Fruit fly (Drosophila melanogaster) whole organism, prepupa: ENCODE results near the gene Cyp303a1.

Source experiments
- Blimp-1 ChIP-seq: fragments of 200-800 bp; sonication (Bioruptor generic); optimal IDR thresholded peaks from 3 replicates; lab custom pipeline; 2017; ENCODE audit warnings: missing biosample characterization, missing genetic modification characterization, mild to moderate bottlenecking, moderate library complexity, missing genetic modification reagents
- CG10631 ChIP-seq: fragments of 200-800 bp; sonication (Bioruptor generic); optimal IDR thresholded peaks from 2 replicates; lab custom pipeline; 2016; ENCODE audit warnings: missing biosample characterization, missing genetic modification characterization
- CG10669 ChIP-seq: fragments of 200-800 bp; sonication (Bioruptor generic); optimal IDR thresholded peaks from 3 replicates; lab custom pipeline; 2018; ENCODE audit warnings: missing biosample characterization, mild to moderate bottlenecking, missing genetic modification characterization, moderate library complexity
- CG11294 ChIP-seq: fragments of 200-800 bp; sonication (Bioruptor generic); IDR thresholded peaks from 2 replicates; pipeline ENCODE4 v1.3.6; 2022; ENCODE audit warnings: missing biosample characterization, missing genetic modification characterization
- CG11762 ChIP-seq: fragments of 200-800 bp; sonication (Bioruptor generic); optimal IDR thresholded peaks from 3 replicates; lab custom pipeline; 2016; ENCODE audit warnings: missing biosample characterization, missing genetic modification characterization; ENCODE audit not compliant: insufficient read depth
- CG11902 ChIP-seq: fragments of 200-800 bp; sonication (Bioruptor generic); optimal IDR thresholded peaks from 3 replicates; lab custom pipeline; 2016; ENCODE audit warnings: missing biosample characterization, missing genetic modification characterization
- CG15336 ChIP-seq: fragments of 200-800 bp; sonication (Bioruptor generic); IDR thresholded peaks from 2 replicates; pipeline ENCODE4 v1.3.6; 2022; ENCODE audit warnings: missing biosample characterization, missing genetic modification characterization
- CG1621 ChIP-seq: fragments of 200-800 bp; sonication (Bioruptor generic); optimal IDR thresholded peaks from 3 replicates; lab custom pipeline; 2018; ENCODE audit warnings: missing biosample characterization, mild to moderate bottlenecking, missing genetic modification characterization
- CG16779 ChIP-seq: fragments of 200-800 bp; sonication (Bioruptor generic); optimal IDR thresholded peaks from 3 replicates; lab custom pipeline; 2017; ENCODE audit warnings: missing biosample characterization, mild to moderate bottlenecking, missing genetic modification characterization
- CG3032 ChIP-seq: fragments of 200-800 bp; optimal IDR thresholded peaks from 2 replicates; lab custom pipeline; 2019; ENCODE audit warnings: missing biosample characterization, mild to moderate bottlenecking, missing genetic modification characterization, moderate library complexity
- CG31627 ChIP-seq: fragments of 200-800 bp; sonication (Bioruptor generic); optimal IDR thresholded peaks from 3 replicates; lab custom pipeline; 2016; ENCODE audit warnings: missing biosample characterization, missing genetic modification characterization
- CG3919 ChIP-seq: fragments of 200-800 bp; sonication (Bioruptor generic); optimal IDR thresholded peaks from 3 replicates; lab custom pipeline; 2016; ENCODE audit warnings: missing biosample characterization, missing genetic modification characterization
- CG4318 ChIP-seq: fragments of 200-800 bp; sonication (Bioruptor generic); optimal IDR thresholded peaks from 3 replicates; lab custom pipeline; 2017; ENCODE audit warnings: missing biosample characterization, mild to moderate bottlenecking, missing genetic modification characterization
- CG6163 ChIP-seq: fragments of 200-800 bp; sonication (Bioruptor generic); IDR thresholded peaks from 3 replicates; pipeline ENCODE4 v1.3.6; 2022; ENCODE audit warnings: missing biosample characterization, missing genetic modification characterization
- CG6276 ChIP-seq: fragments of 200-800 bp; sonication (Bioruptor generic); optimal IDR thresholded peaks from 2 replicates; lab custom pipeline; 2017; ENCODE audit warnings: missing biosample characterization, mild to moderate bottlenecking, missing genetic modification characterization
- CG6808 ChIP-seq: fragments of 200-800 bp; sonication (Bioruptor generic); optimal IDR thresholded peaks from 3 replicates; lab custom pipeline; 2017; ENCODE audit warnings: missing biosample characterization, missing genetic modification characterization, mild to moderate bottlenecking, moderate library complexity, missing genetic modification reagents
- CG6854 ChIP-seq: fragments of 200-800 bp; sonication (Bioruptor generic); optimal IDR thresholded peaks from 2 replicates; lab custom pipeline; 2017; ENCODE audit warnings: missing biosample characterization, mild to moderate bottlenecking, missing genetic modification characterization
- CG7368 ChIP-seq: fragments of 200-800 bp; sonication (Bioruptor generic); optimal IDR thresholded peaks from 3 replicates; lab custom pipeline; 2016; ENCODE audit warnings: missing biosample characterization, missing genetic modification characterization
- CG8119 ChIP-seq: fragments of 200-800 bp; sonication (Bioruptor generic); IDR thresholded peaks from 3 replicates; pipeline ENCODE4 v1.3.6; 2022; ENCODE audit warnings: missing biosample characterization, missing genetic modification characterization
- CG8632 ChIP-seq: fragments of 200-800 bp; sonication (Bioruptor generic); optimal IDR thresholded peaks from 3 replicates; lab custom pipeline; 2016; ENCODE audit warnings: missing biosample characterization, missing genetic modification characterization
- CG9139 ChIP-seq: fragments of 200-800 bp; sonication (Bioruptor generic); optimal IDR thresholded peaks from 3 replicates; lab custom pipeline; 2017; ENCODE audit warnings: missing biosample characterization, mild to moderate bottlenecking, missing genetic modification characterization
- Eip78C ChIP-seq: fragments of 200-800 bp; sonication (Bioruptor generic); peaks from one replicate; lab custom pipeline; 2016; ENCODE audit warnings: missing biosample characterization, missing genetic modification characterization
- Eip93F ChIP-seq: fragments of 200-800 bp; sonication (Bioruptor generic); optimal IDR thresholded peaks from 2 replicates; lab custom pipeline; 2016; ENCODE audit warnings: missing biosample characterization, mild to moderate bottlenecking, missing genetic modification characterization
- Ets96B ChIP-seq: fragments of 200-800 bp; optimal IDR thresholded peaks from 2 replicates; lab custom pipeline; 2019; ENCODE audit warnings: missing biosample characterization, mild to moderate bottlenecking, missing genetic modification characterization, moderate library complexity
- Hr39 ChIP-seq: fragments of 200-800 bp; sonication (Bioruptor generic); optimal IDR thresholded peaks from 2 replicates; lab custom pipeline; 2016; ENCODE audit warnings: missing biosample characterization, missing genetic modification characterization
- Hr4 ChIP-seq: fragments of 200-800 bp; sonication (Bioruptor generic); optimal IDR thresholded peaks from 3 replicates; lab custom pipeline; 2016; ENCODE audit warnings: missing biosample characterization, missing genetic modification characterization
- Lpt ChIP-seq: fragments of 200-800 bp; sonication (Bioruptor generic); optimal IDR thresholded peaks from 3 replicates; lab custom pipeline; 2016; ENCODE audit warnings: missing biosample characterization, missing genetic modification characterization
- OdsH ChIP-seq: fragments of 200-800 bp; sonication (Bioruptor generic); optimal IDR thresholded peaks from 3 replicates; lab custom pipeline; 2016; ENCODE audit warnings: missing biosample characterization, missing genetic modification characterization
- Smox ChIP-seq: fragments of 200-800 bp; sonication (Bioruptor generic); optimal IDR thresholded peaks from 3 replicates; lab custom pipeline; 2016; ENCODE audit warnings: missing biosample characterization, missing genetic modification characterization
- Sox15 ChIP-seq: fragments of 200-800 bp; sonication (Bioruptor generic); optimal IDR thresholded peaks from 3 replicates; lab custom pipeline; 2016; ENCODE audit warnings: missing biosample characterization, missing genetic modification characterization
- achi ChIP-seq: fragments of 200-800 bp; sonication (Bioruptor generic); optimal IDR thresholded peaks from 3 replicates; lab custom pipeline; 2016; ENCODE audit warnings: missing biosample characterization, missing genetic modification characterization
- acj6 ChIP-seq: fragments of 200-800 bp; sonication (Bioruptor generic); optimal IDR thresholded peaks from 3 replicates; lab custom pipeline; 2016; ENCODE audit warnings: missing biosample characterization, missing genetic modification characterization
- cyc ChIP-seq: fragments of 200-800 bp; sonication (Bioruptor generic); optimal IDR thresholded peaks from 3 replicates; lab custom pipeline; 2016; ENCODE audit warnings: missing biosample characterization, missing genetic modification characterization
- dac ChIP-seq: fragments of 200-800 bp; sonication (Bioruptor generic); optimal IDR thresholded peaks from 2 replicates; lab custom pipeline; 2017; ENCODE audit warnings: missing biosample characterization, mild to moderate bottlenecking, missing genetic modification characterization
- dsx ChIP-seq: fragments of 200-800 bp; optimal IDR thresholded peaks from 3 replicates; lab custom pipeline; 2019; ENCODE audit warnings: missing biosample characterization, mild to moderate bottlenecking, missing genetic modification characterization, moderate library complexity; ENCODE audit not compliant: poor library complexity, severe bottlenecking
- esn ChIP-seq: fragments of 200-800 bp; sonication (Bioruptor generic); optimal IDR thresholded peaks from 2 replicates; lab custom pipeline; 2016; ENCODE audit warnings: missing biosample characterization, mild to moderate bottlenecking, missing genetic modification characterization, moderate library complexity
- fd59A ChIP-seq: fragments of 200-800 bp; sonication (Bioruptor generic); optimal IDR thresholded peaks from 2 replicates; lab custom pipeline; 2017; ENCODE audit warnings: missing biosample characterization, mild to moderate bottlenecking, missing genetic modification characterization, missing genetic modification reagents
- fkh ChIP-seq: fragments of 200-800 bp; sonication (Bioruptor generic); optimal IDR thresholded peaks from 3 replicates; lab custom pipeline; 2017; ENCODE audit warnings: missing biosample characterization, mild to moderate bottlenecking, missing genetic modification characterization, moderate library complexity
- lz ChIP-seq: fragments of 200-800 bp; sonication (Bioruptor generic); optimal IDR thresholded peaks from 3 replicates; lab custom pipeline; 2016; ENCODE audit warnings: missing biosample characterization, missing genetic modification characterization
- net ChIP-seq: fragments of 200-800 bp; sonication (Bioruptor generic); optimal IDR thresholded peaks from 3 replicates; lab custom pipeline; 2016; ENCODE audit warnings: missing biosample characterization, missing genetic modification characterization
- pdm3 ChIP-seq: fragments of 200-800 bp; sonication (Bioruptor generic); optimal IDR thresholded peaks from 3 replicates; lab custom pipeline; 2016; ENCODE audit warnings: missing biosample characterization, missing genetic modification characterization
- salr ChIP-seq, 2 experiments: fragments of 200-800 bp; sonication (Bioruptor generic); optimal IDR thresholded peaks; 3 replicates each; lab custom pipeline; 2016 to 2018; ENCODE audit warnings: missing biosample characterization in 2 of 2, missing genetic modification characterization in 2 of 2, mild to moderate bottlenecking in 1 of 2
- spab ChIP-seq: fragments of 200-800 bp; sonication (Bioruptor generic); optimal IDR thresholded peaks from 2 replicates; lab custom pipeline; 2017; ENCODE audit warnings: missing biosample characterization, mild to moderate bottlenecking, missing genetic modification characterization, missing genetic modification reagents
- ss ChIP-seq, 2 experiments: fragments of 200-800 bp; sonication (Bioruptor generic); optimal IDR thresholded peaks; 2 replicates in 1 of 2; 3 replicates in 1 of 2; lab custom pipeline; 2017 to 2018; ENCODE audit warnings: mild to moderate bottlenecking in 2 of 2, missing biosample characterization in 2 of 2, missing genetic modification characterization in 2 of 2, moderate library complexity in 1 of 2
- svp ChIP-seq: fragments of 200-800 bp; sonication (Bioruptor generic); peaks from one replicate; lab custom pipeline; 2016; ENCODE audit warnings: missing biosample characterization, missing genetic modification characterization

The Cyp303a1 gene

dm6 chr2L:16277922-16278321, 16.1 kb upstream of the Cyp303a1 start:
- TF ChIP-seq Eip78C (GFP tag; lab: Kevin White, UChicago) (no peak), CG11902 (GFP tag; lab: Kevin White, UChicago) (no peak), CG3032 (tag; lab: Kevin White, UChicago) (no peak), cyc (GFP tag; lab: Kevin White, UChicago) (no peak), CG16779 (tag; lab: Kevin White, UChicago) (no peak), dsx (GFP tag; lab: Kevin White, UChicago) (no peak), ss (GFP tag; optimal IDR thresholded peaks at IDR 0.05; lab: Kevin White, UChicago) (no peak), Smox (GFP tag; lab: Kevin White, UChicago) (no peak), salr (GFP tag; optimal IDR thresholded peaks at IDR 0.05; lab: Kevin White, UChicago) (no peak), CG1621 (no peak), net (no peak)
- TF ChIP-seq, all 60 proteins: peak for 0

- peak; percentile 45 for TF ChIP-seq Eip78C (GFP tag; lab: Kevin White, UChicago)
- TF ChIP-seq CG11902 (GFP tag; lab: Kevin White, UChicago), result no peak
Measured at dm6 chr2L:16278842-16279241, 15.1 kb upstream of the Cyp303a1 start.

- TF ChIP-seq CG11902 (GFP tag; lab: Kevin White, UChicago), result peak; percentile 55
- TF ChIP-seq fd59A (GFP tag; lab: Kevin White, UChicago), result peak; percentile 89
- peak; percentile 71 for TF ChIP-seq Hr39 (GFP tag; lab: Kevin White, UChicago)
- peak; percentile 94 for TF ChIP-seq CG8119 (GFP tag; lab: Robert Waterston, UW)
- peak; percentile 90 for TF ChIP-seq Ets96B (tag; lab: Kevin White, UChicago)
- peak; percentile 93 for TF ChIP-seq OdsH
- peak; percentile 83 for TF ChIP-seq CG6808 (GFP tag; lab: Kevin White, UChicago)
- peak; percentile 80 for TF ChIP-seq CG16779 (tag; lab: Kevin White, UChicago)
- peak; percentile 96 for TF ChIP-seq CG4318 (GFP tag; lab: Kevin White, UChicago)
- peak; percentile 91 for TF ChIP-seq acj6 (GFP tag; lab: Kevin White, UChicago)
- peak; percentile 98 for TF ChIP-seq Hr4 (GFP tag; lab: Kevin White, UChicago)
- TF ChIP-seq Sox15 (GFP tag; lab: Kevin White, UChicago), result peak; percentile 59
- TF ChIP-seq CG11762 (GFP tag; lab: Kevin White, UChicago), result peak; percentile 84
- peak; percentile 83 for TF ChIP-seq CG10669 (GFP tag; lab: Kevin White, UChicago)
- peak; percentile 79 for TF ChIP-seq svp (GFP tag; lab: Kevin White, UChicago)
- peak; percentile 72 for TF ChIP-seq CG6163 (GFP tag; lab: Robert Waterston, UW)
- peak; percentile 97 for TF ChIP-seq Eip78C (GFP tag; lab: Kevin White, UChicago)
- TF ChIP-seq esn (GFP tag; lab: Kevin White, UChicago), result peak; percentile 75
- peak; percentile 95 for TF ChIP-seq net
- no peak for TF ChIP-seq Eip93F (GFP tag; lab: Kevin White, UChicago)
- TF ChIP-seq CG10631 (GFP tag; lab: Kevin White, UChicago), result peak; percentile 95
- peak; percentile 73 for TF ChIP-seq Smox (GFP tag; lab: Kevin White, UChicago)
- TF ChIP-seq CG6276 (GFP tag; lab: Kevin White, UChicago), result peak; percentile 92
- TF ChIP-seq pdm3, result peak; percentile 93
- peak; percentile 70 for TF ChIP-seq CG7368 (GFP tag; lab: Kevin White, UChicago)
- TF ChIP-seq Lpt (GFP tag; lab: Kevin White, UChicago), result peak; percentile 94
- TF ChIP-seq CG8632, result peak; percentile 79
- peak; percentile 63 for TF ChIP-seq fkh (GFP tag; lab: Kevin White, UChicago)
- peak; percentile 41 for TF ChIP-seq CG9139 (GFP tag; lab: Kevin White, UChicago)
- peak; percentile 81 for TF ChIP-seq dsx (GFP tag; lab: Kevin White, UChicago)
- TF ChIP-seq CG3919 (GFP tag; lab: Kevin White, UChicago), result peak; percentile 89
- TF ChIP-seq achi (GFP tag; lab: Kevin White, UChicago), result peak; percentile 93
- TF ChIP-seq CG1621, result peak; percentile 76
- peak; percentile 71 to 74 for TF ChIP-seq ss (GFP tag; optimal IDR thresholded peaks at IDR 0.05; lab: Kevin White, UChicago)
- peak; percentile 94 for TF ChIP-seq CG15336 (GFP tag; lab: Robert Waterston, UW)
- TF ChIP-seq dac (GFP tag; lab: Kevin White, UChicago), result peak; percentile 93
- TF ChIP-seq spab (GFP tag; lab: Kevin White, UChicago), result peak; percentile 79
- peak; percentile 7 for TF ChIP-seq Blimp-1 (GFP tag; lab: Kevin White, UChicago)
- TF ChIP-seq lz (GFP tag; lab: Kevin White, UChicago), result peak; percentile 79
- TF ChIP-seq CG11294 (GFP tag; lab: Robert Waterston, UW), result peak; percentile 77
- TF ChIP-seq CG6854 (GFP tag; lab: Kevin White, UChicago), result peak; percentile 35
- TF ChIP-seq CG31627 (GFP tag; lab: Kevin White, UChicago), result peak; percentile 52
Measured at dm6 chr2L:16279774-16280252, 14.2 kb upstream of the Cyp303a1 start.
